Worm (Caenorhabditis elegans): ENCODE data around the gene fbxc-50.
"Not testable (repeated sequence)": the region's sequence is repeated elsewhere in the genome, so short reads cannot be mapped to it uniquely, and the experiment has no call there.

The fbxc-50 gene

DNA sequence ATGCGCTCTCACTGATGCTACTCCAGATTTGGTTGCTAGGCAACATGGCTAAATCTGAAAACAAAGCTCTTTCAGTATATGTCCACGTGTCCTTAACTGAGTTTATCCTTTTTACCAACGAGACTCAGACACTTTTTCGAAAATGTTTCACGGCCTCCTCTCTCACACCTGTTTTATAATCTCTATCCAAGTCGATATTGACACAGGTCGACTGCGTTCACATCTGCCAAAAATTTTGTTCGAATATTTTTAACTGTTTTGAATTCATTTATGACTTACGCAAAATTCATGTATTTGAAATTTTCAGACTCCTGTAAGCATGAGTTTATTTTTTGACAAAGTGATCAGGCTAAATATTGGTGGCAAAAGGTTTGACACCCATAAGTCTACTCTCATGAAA lies 32.2 kb downstream of the fbxc-50 start, which contains the start of gene ZC239.3:
Gene ZC239.3 (plus strand): TSS at position 301 of the 400 bp plus-strand sequence.
- TF ChIP-seq unc-62 (GFP tag; optimal IDR thresholded peaks at IDR 0.05) = not testable (repeated sequence)

DNA sequence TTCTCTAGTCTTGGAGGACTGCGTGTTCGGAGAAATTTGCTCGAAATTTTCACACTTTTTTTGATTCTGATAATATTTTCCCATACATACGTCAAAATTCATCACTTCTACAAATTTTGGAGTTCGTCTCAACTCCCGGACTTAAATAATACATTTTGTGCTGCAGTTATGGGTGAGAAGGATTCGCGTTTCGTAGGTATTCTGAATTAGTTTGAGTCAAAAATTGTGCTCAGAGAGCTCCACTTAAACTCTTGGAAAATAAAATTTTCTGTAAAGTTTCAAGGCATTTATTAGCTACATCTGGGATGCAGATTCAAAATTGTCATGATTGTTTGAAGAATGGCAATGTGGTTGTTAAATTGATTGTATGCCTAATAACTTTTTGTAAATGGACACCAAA lies 34.0 kb downstream of the fbxc-50 start, which contains the start of gene ZC239.4:
Gene ZC239.4 (plus strand): TSS at position 301 of the 400 bp plus-strand sequence.
- TF ChIP-seq unc-62 (GFP tag; optimal IDR thresholded peaks at IDR 0.05) = no peak

DNA sequence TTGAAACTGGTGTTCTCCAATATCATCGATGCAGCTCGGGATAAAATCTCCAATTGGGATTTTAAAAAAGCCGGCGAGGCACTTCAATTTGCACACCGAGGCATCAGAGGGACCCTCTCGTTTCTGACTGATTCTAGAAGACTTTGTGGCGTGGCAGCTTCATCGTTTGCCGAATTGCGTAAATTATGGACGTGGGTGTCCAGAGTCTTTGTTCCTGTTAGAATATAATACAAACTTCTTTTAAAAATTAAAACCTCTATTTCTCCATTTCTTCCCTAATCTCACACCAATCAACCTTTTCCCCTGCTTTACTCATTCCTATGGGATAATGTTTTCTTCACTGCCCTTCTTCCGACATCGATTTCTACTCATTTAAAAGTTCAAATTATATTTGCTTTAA lies 37.6 kb downstream of the fbxc-50 start, which contains the start of gene ZC239.5:
Gene ZC239.5 (plus strand): TSS at position 301 of the 400 bp plus-strand sequence.
- no peak for TF ChIP-seq unc-62 (GFP tag; optimal IDR thresholded peaks at IDR 0.05)

DNA sequence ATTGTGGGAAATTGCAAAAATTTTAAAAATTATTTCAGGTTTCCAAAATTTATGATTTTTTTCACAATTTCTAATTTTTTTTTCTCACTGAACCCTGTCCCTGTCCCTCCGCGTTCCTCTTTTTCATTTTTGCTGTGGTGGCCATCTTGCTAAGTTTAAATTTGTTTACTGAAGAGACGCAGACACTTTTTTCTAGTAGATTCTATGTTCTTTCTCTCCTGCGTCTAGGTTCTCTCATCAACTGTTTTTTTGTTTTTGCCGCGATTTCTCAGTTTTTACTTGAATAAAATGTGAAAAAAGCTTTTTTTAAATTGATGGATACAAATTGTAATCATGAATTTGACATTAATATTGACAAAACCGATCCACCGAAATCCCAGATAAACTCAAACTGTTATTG lies 38.7 kb downstream of the fbxc-50 start, which contains the start of gene ZC239.6:
Gene ZC239.6 (plus strand): TSS at position 381 of the 400 bp plus-strand sequence.
- no peak for TF ChIP-seq unc-62 (GFP tag; optimal IDR thresholded peaks at IDR 0.05)

DNA sequence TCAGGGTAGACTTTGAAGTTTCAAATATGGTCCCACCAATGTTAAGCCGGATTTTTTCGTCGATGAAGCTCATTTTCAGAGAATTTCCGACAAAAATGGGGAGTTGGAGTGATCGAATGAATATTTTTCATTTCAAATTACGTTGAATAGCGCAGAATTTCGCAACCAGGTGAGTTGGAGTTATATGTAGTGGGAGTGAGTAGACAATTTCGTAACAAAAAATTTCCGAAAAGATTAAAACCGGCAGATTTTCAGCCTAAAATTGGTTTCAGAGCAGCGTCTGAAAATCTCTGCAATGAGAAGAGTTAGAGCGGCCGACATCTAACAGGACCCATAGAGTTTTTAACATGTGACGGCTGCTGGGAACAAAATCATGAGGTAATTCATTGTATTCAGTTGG lies 39.2 kb downstream of the fbxc-50 start, which contains the start of gene sdz-35:
Gene sdz-35 (minus strand): TSS at position 101 of the 400 bp plus-strand sequence.
- no peak for TF ChIP-seq unc-62 (GFP tag; optimal IDR thresholded peaks at IDR 0.05)

DNA sequence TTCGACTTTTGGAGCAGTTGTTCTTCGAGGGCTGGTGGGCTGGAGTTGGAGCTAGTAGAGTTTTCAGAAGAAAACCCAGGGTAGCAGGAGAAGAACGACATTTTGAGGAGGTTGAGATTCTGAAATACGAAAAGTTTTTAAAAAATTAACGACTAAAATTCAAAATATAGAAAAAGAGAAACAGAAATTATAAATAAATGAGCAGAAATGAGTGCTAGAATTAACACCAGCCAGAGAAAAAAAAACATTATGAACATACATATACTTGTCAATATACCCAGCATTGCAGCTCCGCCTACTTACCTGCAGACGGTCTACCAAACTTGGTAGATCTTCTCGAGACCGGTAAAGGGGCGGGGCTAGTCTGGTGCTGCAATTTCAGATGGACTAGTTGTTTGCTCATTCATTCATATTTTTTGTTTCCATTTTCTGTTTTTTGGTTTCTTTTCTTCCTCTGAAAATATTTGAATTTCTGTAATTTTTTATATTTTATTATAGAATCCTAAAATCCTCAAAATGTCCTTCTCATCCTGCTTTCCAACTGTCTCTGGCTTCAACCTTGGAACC lies 41.4 kb downstream of the fbxc-50 start, which contains the start of the genes ZC239.20 and ZC239.21:
Gene ZC239.20 (minus strand): TSS at position 101 of the 567 bp plus-strand sequence.
Gene ZC239.21 (plus strand): TSS at position 517 of the 567 bp plus-strand sequence.
- TF ChIP-seq unc-62 (GFP tag; optimal IDR thresholded peaks at IDR 0.05) = no peak

DNA sequence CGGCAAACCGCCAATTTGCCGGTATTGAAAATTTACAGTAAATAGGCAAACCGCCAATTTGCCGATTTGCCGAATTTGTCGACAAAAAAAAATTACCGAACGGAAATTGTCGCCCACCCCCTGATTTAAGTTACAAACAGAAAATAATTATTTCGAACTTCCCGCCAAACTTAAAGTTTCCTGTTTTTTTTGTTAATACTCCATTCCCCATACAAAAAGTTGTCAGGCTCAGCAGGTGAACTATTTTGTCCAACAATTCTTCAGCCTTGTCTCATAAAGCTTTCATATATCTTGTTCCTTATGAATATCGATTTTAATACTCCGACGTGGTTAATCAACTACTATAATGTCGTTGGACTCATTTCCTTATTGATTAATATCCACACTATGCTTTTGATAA lies 44.5 kb downstream of the fbxc-50 start, which contains the start of gene sri-50:
Gene sri-50 (plus strand): TSS at position 301 of the 400 bp plus-strand sequence.
- TF ChIP-seq unc-62 (GFP tag; optimal IDR thresholded peaks at IDR 0.05) = no peak

DNA sequence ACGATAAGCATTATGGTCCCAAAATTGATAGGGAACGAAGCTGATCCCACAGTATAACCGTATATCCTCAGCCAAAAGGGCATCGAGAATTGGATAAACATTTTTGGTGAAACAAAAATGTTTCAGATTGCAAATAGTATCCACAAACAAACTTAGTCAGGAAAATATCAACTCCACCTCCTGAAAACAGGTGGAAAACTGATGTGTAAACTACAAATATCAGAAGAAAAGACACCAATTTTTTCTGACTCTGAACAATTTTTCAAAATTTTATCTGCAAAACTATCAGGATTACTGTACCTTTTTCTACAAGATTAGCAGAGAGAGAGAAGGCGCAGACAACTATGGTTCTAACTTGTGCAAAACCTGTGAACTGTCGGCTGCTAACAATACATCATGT lies 45.4 kb downstream of the fbxc-50 start, which contains the start of gene sri-53:
Gene sri-53 (minus strand): TSS at position 101 of the 400 bp plus-strand sequence.
- no peak for TF ChIP-seq unc-62 (GFP tag; optimal IDR thresholded peaks at IDR 0.05)

DNA sequence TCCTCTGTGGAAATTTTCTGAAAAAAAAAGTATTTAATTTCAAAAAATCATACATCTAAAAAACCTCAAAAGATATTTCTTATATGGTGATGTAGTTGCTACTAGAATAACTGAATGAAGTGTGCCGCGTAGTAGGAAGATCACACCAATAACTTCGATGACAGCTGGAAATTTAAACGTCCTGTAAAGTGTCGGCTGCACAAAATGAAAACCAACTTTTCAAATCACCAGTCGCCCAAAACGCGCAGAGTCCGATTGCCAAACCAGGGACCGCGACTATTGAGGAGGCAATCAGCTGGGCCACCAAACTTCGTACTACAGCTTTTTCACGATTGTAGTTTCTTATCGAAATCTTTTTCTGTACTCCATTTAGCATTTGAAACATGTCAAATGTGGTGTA lies 46.7 kb downstream of the fbxc-50 start, which contains the start of gene sri-48:
Gene sri-48 (minus strand): TSS at position 101 of the 400 bp plus-strand sequence.
- TF ChIP-seq unc-62 (GFP tag; optimal IDR thresholded peaks at IDR 0.05) = not testable (repeated sequence)

DNA sequence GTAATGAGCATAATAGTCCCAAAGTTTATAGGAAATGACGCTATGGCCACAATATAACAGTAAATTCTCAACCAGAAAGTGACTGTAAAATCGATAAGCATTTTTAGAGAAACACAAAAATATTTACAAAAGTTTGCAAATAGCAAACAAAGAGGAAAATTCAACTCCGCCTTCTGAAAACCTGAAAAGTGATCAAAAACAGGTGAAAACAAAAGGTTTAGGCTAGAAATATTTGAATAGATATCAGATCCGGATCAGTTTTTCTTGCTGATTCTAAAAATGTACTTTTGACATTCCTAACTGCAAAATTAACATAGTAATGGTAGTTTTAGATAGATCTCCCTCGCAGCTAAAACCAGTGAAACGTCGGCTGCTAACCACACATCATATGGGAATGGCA lies 48.9 kb downstream of the fbxc-50 start, which contains the start of gene sri-51:
Gene sri-51 (minus strand): TSS at position 101 of the 400 bp plus-strand sequence.
- TF ChIP-seq unc-62 (GFP tag; optimal IDR thresholded peaks at IDR 0.05) = no peak

DNA sequence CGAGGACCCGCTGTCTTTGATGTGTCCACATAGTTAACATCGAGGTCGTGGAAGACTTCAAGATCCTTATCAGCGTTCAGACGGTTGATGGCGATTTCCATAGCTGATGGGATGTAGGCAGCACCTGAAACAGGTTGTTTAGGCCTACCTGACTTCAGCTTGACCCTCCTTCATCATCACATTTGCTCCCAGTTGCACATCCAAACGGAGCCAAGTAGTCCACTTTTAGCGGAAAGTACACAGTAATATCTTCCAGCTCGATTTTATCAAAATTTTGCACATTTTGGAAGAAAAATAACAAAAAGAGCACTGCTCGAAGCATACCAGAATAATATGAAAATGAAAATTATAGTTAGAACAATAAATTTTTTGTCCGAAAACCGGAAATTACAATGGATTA lies 51.0 kb downstream of the fbxc-50 start, which contains the start of gene gcy-15:
Gene gcy-15 (minus strand): TSS at position 101 of the 400 bp plus-strand sequence.
- no peak for TF ChIP-seq unc-62 (GFP tag; optimal IDR thresholded peaks at IDR 0.05)

Measured in whole organism, dauer.